Fruit fly (Drosophila melanogaster): ENCODE data around the gene ND-13B.
A peak's percentile ranks its signal among the peaks of the same experiment; 100 is the strongest.

Gene ND-13B

dm6 chr3L:10739666-10740417 is 45.9 kb upstream of the ND-13B start (continued):
- TF ChIP-seq CG15601 (tag; optimal IDR thresholded peaks at IDR 0.05) (peak; percentile 85), Opbp (GFP tag; IDR thresholded peaks at IDR 0.05; ENCODE audit: partially characterized antibody) (no peak), CG13296 (GFP tag; optimal IDR thresholded peaks at IDR 0.05) (peak; percentile 92), odd (GFP tag; optimal IDR thresholded peaks at IDR 0.05) (peak; percentile 88), kni (GFP tag; optimal IDR thresholded peaks at IDR 0.05) (peak; percentile 66), ind (GFP tag; optimal IDR thresholded peaks at IDR 0.05) (peak; percentile 97), CG11456 (GFP tag; IDR thresholded peaks at IDR 0.05) (peak; percentile 79; the same call in 2 of the 3 replicates), CG14441 (GFP tag; IDR thresholded peaks at IDR 0.05) (peak; percentile 98), CG17568 (GFP tag; optimal IDR thresholded peaks at IDR 0.05) (peak; percentile 71), CG3407 (GFP tag; optimal IDR thresholded peaks at IDR 0.05) (peak; percentile 78), CG7963 (GFP tag; IDR thresholded peaks at IDR 0.05; ENCODE audit: partially characterized antibody) (no peak), ham (GFP tag; IDR thresholded peaks at IDR 0.05) (peak; percentile 74), dati (GFP tag; IDR thresholded peaks at IDR 0.05) (peak; percentile 66; the same call in 1 of the 2 replicates), CG4404 (GFP tag; IDR thresholded peaks at IDR 0.05) (peak; percentile 78), CG9932 (GFP tag; IDR thresholded peaks at IDR 0.05) (peak; percentile 79), Xrp1 (GFP tag; IDR thresholded peaks at IDR 0.05) (peak; percentile 93), zen2 (GFP tag; IDR thresholded peaks at IDR 0.05; ENCODE audit: partially characterized antibody) (no peak; the same call in 2 of the 3 replicates), Atf6 (GFP tag; IDR thresholded peaks at IDR 0.05) (peak; percentile 93; the same call in 1 of the 2 replicates), emc (GFP tag; optimal IDR thresholded peaks at IDR 0.05) (peak; percentile 91), CG6175 (GFP tag; IDR thresholded peaks at IDR 0.05) (peak; percentile 76), Dip2 (GFP tag; IDR thresholded peaks at IDR 0.05) (peak; percentile 32; the same call in 1 of the 2 replicates), CG8281 (tag; optimal IDR thresholded peaks at IDR 0.05) (peak; percentile 52), CG7786 (GFP tag; optimal IDR thresholded peaks at IDR 0.05) (peak; percentile 92), CG3995 (GFP tag; optimal IDR thresholded peaks at IDR 0.05) (peak; percentile 63), CG7271 (tag; optimal IDR thresholded peaks at IDR 0.05) (no peak), klu (GFP tag; IDR thresholded peaks at IDR 0.05) (peak; percentile 78), CG18599 (GFP tag; optimal IDR thresholded peaks at IDR 0.05) (peak; percentile 98), CG2116 (GFP tag; optimal IDR thresholded peaks at IDR 0.05) (peak; percentile 44), CG3847 (GFP tag; IDR thresholded peaks at IDR 0.05) (peak; percentile 89), sna (GFP tag; IDR thresholded peaks at IDR 0.05; ENCODE audit: partially characterized antibody) (no peak), Optix (GFP tag; IDR thresholded peaks at IDR 0.05) (peak; percentile 72), Elba2 (GFP tag; optimal IDR thresholded peaks at IDR 0.05) (no peak), Mes4 (GFP tag; optimal IDR thresholded peaks at IDR 0.05) (peak; percentile 87), Myb (GFP tag; optimal IDR thresholded peaks at IDR 0.05) (peak; percentile 85), zfh1 (GFP tag; IDR thresholded peaks at IDR 0.05) (peak; percentile 97), tx (GFP tag; optimal IDR thresholded peaks at IDR 0.05) (peak; percentile 81), en (GFP tag; optimal IDR thresholded peaks at IDR 0.05) (peak; percentile 83), CG18764 (GFP tag; optimal IDR thresholded peaks at IDR 0.05) (peak; percentile 89), CG4617 (GFP tag; optimal IDR thresholded peaks at IDR 0.05; ENCODE audit: borderline replicate concordance) (peak; percentile 68), sc (optimal IDR thresholded peaks at IDR 0.05) (no peak), sc (GFP tag; optimal IDR thresholded peaks at IDR 0.05) (peak; percentile 80), CG1024 (GFP tag; IDR thresholded peaks at IDR 0.05) (peak; percentile 77), h (optimal IDR thresholded peaks at IDR 0.05) (no peak), CG17612 (GFP tag; IDR thresholded peaks at IDR 0.05) (peak; percentile 90), Lim3 (GFP tag; IDR thresholded peaks at IDR 0.05) (peak; percentile 82), vnd (GFP tag; IDR thresholded peaks at IDR 0.05; ENCODE audit: partially characterized antibody) (no peak), CG16815 (GFP tag; optimal IDR thresholded peaks at IDR 0.05) (peak; percentile 75), CG6854 (GFP tag; optimal IDR thresholded peaks at IDR 0.05) (peak; percentile 85), luna (GFP tag; optimal IDR thresholded peaks at IDR 0.05) (peak; percentile 86), bcd (GFP tag; optimal IDR thresholded peaks at IDR 0.05) (peak; percentile 97)
